Worm (Caenorhabditis elegans) whole organism, L1 larva: ENCODE results near the gene gcsh-1.

Experiments
- C04F5.9 ChIP-seq: sonication (generic microtip); optimal IDR thresholded peaks from 2 replicates; lab custom pipeline; 2016; ENCODE audit warnings: missing genetic modification characterization, missing compliant biosample characterization
- C16A3.4 ChIP-seq: fragments of 150-350 bp; optimal IDR thresholded peaks from 2 replicates; lab custom pipeline; 2014; ENCODE audit warnings: missing biosample characterization, missing genetic modification characterization
- Y116A8C.19 ChIP-seq: sonication (generic microtip); optimal IDR thresholded peaks from 2 replicates; lab custom pipeline; 2016; ENCODE audit warnings: missing compliant biosample characterization, missing genetic modification characterization, borderline replicate concordance
- alr-1 ChIP-seq: fragments of 200-800 bp; sonication (Bioruptor generic); optimal IDR thresholded peaks from 2 replicates; lab custom pipeline; 2018; ENCODE audit warnings: borderline replicate concordance, mild to moderate bottlenecking, missing genetic modification characterization, missing compliant biosample characterization
- blmp-1 ChIP-seq: fragments of 150-350 bp; optimal IDR thresholded peaks from 2 replicates; lab custom pipeline; 2014; ENCODE audit warnings: missing biosample characterization, missing genetic modification characterization
- ceh-63 ChIP-seq: fragments of 200-800 bp; sonication (Bioruptor generic); optimal IDR thresholded peaks from 2 replicates; lab custom pipeline; 2018; ENCODE audit warnings: mild to moderate bottlenecking, missing genetic modification characterization, missing compliant biosample characterization
- ceh-8 ChIP-seq: fragments of 200-800 bp; sonication (Bioruptor generic); optimal IDR thresholded peaks from 2 replicates; lab custom pipeline; 2018; ENCODE audit warnings: mild to moderate bottlenecking, missing genetic modification characterization, moderate library complexity, missing compliant biosample characterization
- ces-1 ChIP-seq: fragments of 150-350 bp; optimal IDR thresholded peaks from 2 replicates; lab custom pipeline; 2014; ENCODE audit warnings: missing biosample characterization, missing genetic modification reagents, missing genetic modification characterization
- dpl-1 ChIP-seq, 3 experiments: fragments of 150-350 bp in 2 of 3; sonication (generic microtip) in 1 of 3; optimal IDR thresholded peaks; 2 replicates each; lab custom pipeline; 2014 to 2017; ENCODE audit warnings: missing biosample characterization in 3 of 3, missing genetic modification characterization in 3 of 3, missing genetic modification reagents in 3 of 3
- efl-1 ChIP-seq, 4 experiments: fragments of 150-350 bp; optimal IDR thresholded peaks in 3 of 4; peaks in 1 of 4; 1 replicate in 1 of 4; 2 replicates in 3 of 4; lab custom pipeline; 2014; ENCODE audit warnings: missing biosample characterization in 2 of 4, missing genetic modification characterization in 2 of 4, missing genetic modification reagents in 2 of 4
- elt-2 ChIP-seq: sonication (generic microtip); optimal IDR thresholded peaks from 2 replicates; lab custom pipeline; 2016; ENCODE audit warnings: missing genetic modification characterization, mild to moderate bottlenecking, inconsistent platforms, missing compliant biosample characterization, missing genetic modification reagents
- ets-5 ChIP-seq: fragments of 200-800 bp; sonication (Bioruptor generic); IDR thresholded peaks from 2 replicates; pipeline ENCODE4 v1.3.6; 2022; ENCODE audit warnings: missing genetic modification characterization, missing compliant biosample characterization
- fkh-8 ChIP-seq: sonication (generic microtip); optimal IDR thresholded peaks from 2 replicates; lab custom pipeline; 2016; ENCODE audit warnings: mild to moderate bottlenecking, missing genetic modification characterization, missing compliant biosample characterization
- hlh-17 ChIP-seq: fragments of 200-800 bp; sonication (Bioruptor generic); optimal IDR thresholded peaks from 2 replicates; lab custom pipeline; 2018; ENCODE audit warnings: missing genetic modification characterization, mild to moderate bottlenecking, missing compliant biosample characterization, moderate library complexity, borderline replicate concordance
- hlh-4 ChIP-seq: sonication (generic microtip); optimal IDR thresholded peaks from 2 replicates; lab custom pipeline; 2016; ENCODE audit warnings: mild to moderate bottlenecking, missing genetic modification characterization, missing compliant biosample characterization
- hpl-2 ChIP-seq: fragments of 150-350 bp; optimal IDR thresholded peaks from 2 replicates; lab custom pipeline; 2014; ENCODE audit warnings: missing biosample characterization, missing genetic modification reagents, missing genetic modification characterization
- isw-1 ChIP-seq: fragments of 200-800 bp; sonication (Bioruptor generic); IDR thresholded peaks from 2 replicates; pipeline ENCODE4 v1.3.6; 2022; ENCODE audit warnings: missing genetic modification characterization, missing compliant biosample characterization
- jun-1 ChIP-seq: fragments of 150-350 bp; optimal IDR thresholded peaks from 2 replicates; lab custom pipeline; 2014; ENCODE audit warnings: missing biosample characterization, missing genetic modification reagents, missing genetic modification characterization
- lin-39 ChIP-seq: fragments of 150-350 bp; optimal IDR thresholded peaks from 2 replicates; lab custom pipeline; 2014; ENCODE audit warnings: missing biosample characterization, missing genetic modification reagents, missing genetic modification characterization
- nhr-12 ChIP-seq: sonication (generic microtip); optimal IDR thresholded peaks from 2 replicates; lab custom pipeline; 2017; ENCODE audit warnings: missing biosample characterization, missing genetic modification characterization
- nhr-20 ChIP-seq: sonication (generic microtip); optimal IDR thresholded peaks from 2 replicates; lab custom pipeline; 2016; ENCODE audit warnings: mild to moderate bottlenecking, missing genetic modification characterization, missing compliant biosample characterization
- nhr-76 ChIP-seq: sonication (generic microtip); optimal IDR thresholded peaks from 2 replicates; lab custom pipeline; 2017; ENCODE audit warnings: missing biosample characterization, missing genetic modification characterization
- nhr-85 ChIP-seq: sonication (generic microtip); peaks from one replicate; lab custom pipeline; 2016; ENCODE audit warnings: missing genetic modification characterization, inconsistent platforms, missing compliant biosample characterization
- pag-3 ChIP-seq: sonication (generic microtip); optimal IDR thresholded peaks from 2 replicates; lab custom pipeline; 2017; ENCODE audit warnings: missing genetic modification characterization, mild to moderate bottlenecking, missing compliant biosample characterization, antibody characterized with exemption, borderline replicate concordance; ENCODE audit not compliant: insufficient read depth
- skn-1 ChIP-seq: fragments of 150-350 bp; optimal IDR thresholded peaks from 2 replicates; lab custom pipeline; 2014; ENCODE audit warnings: missing biosample characterization, missing genetic modification characterization
- snpc-4 ChIP-seq: fragments of 150-350 bp; optimal IDR thresholded peaks from 2 replicates; lab custom pipeline; 2014; ENCODE audit warnings: missing biosample characterization, missing genetic modification characterization
- sox-4 ChIP-seq: sonication (generic microtip); optimal IDR thresholded peaks from 2 replicates; lab custom pipeline; 2016; ENCODE audit warnings: missing genetic modification characterization, missing compliant biosample characterization
- tlp-1 ChIP-seq: fragments of 150-350 bp; optimal IDR thresholded peaks from 2 replicates; lab custom pipeline; 2014; ENCODE audit warnings: missing biosample characterization, missing genetic modification characterization
- unc-130 ChIP-seq: fragments of 150-350 bp; optimal IDR thresholded peaks from 2 replicates; lab custom pipeline; 2017; ENCODE audit warnings: missing biosample characterization, missing genetic modification characterization, inconsistent platforms
- unc-62 ChIP-seq: fragments of 150-350 bp; optimal IDR thresholded peaks from 2 replicates; lab custom pipeline; 2014; ENCODE audit warnings: missing biosample characterization, missing genetic modification reagents, missing genetic modification characterization
- zip-4 ChIP-seq: fragments of 200-800 bp; sonication (Bioruptor generic); optimal IDR thresholded peaks from 2 replicates; lab custom pipeline; 2018; ENCODE audit warnings: mild to moderate bottlenecking, missing genetic modification characterization, moderate library complexity, missing compliant biosample characterization

gcsh-1 gene

DNA sequence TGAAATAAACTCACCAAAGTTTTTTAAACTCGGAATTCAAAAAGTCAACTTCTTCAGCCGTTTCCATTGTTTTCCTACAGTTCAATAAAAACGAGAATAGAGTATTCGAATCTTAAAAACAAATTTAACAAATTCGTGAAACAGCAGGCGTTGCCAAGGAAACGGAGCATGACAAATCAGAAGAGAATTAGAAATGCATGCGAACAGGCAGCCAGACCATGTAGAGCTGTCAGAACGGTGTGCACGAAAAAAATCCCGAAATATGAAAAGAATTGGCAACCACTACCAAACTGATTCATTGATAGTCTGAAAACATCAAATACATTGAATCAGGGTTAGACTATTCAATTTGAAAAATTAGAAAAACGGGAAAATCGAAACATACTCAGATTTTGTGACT, 27.1 kb upstream of the gcsh-1 start, which contains the start of gene fbxa-81:
Gene fbxa-81 (minus strand): TSS at position 101 of the 400 bp plus-strand sequence.
- no peak for TF ChIP-seq sox-4 (tag; lab: Kevin White, UChicago)
- no peak for TF ChIP-seq hpl-2 (GFP tag; lab: Kevin White, UChicago)
- TF ChIP-seq ceh-8 (GFP tag; lab: Kevin White, UChicago), result no peak
- TF ChIP-seq C04F5.9 (tag; lab: Kevin White, UChicago), result no peak
- no peak for TF ChIP-seq unc-130
- TF ChIP-seq zip-4 (GFP tag; lab: Kevin White, UChicago), result no peak
- TF ChIP-seq jun-1 (tag; lab: Kevin White, UChicago), result no peak
- no peak for TF ChIP-seq C16A3.4 (tag; lab: Kevin White, UChicago)
- no peak for TF ChIP-seq hlh-4 (tag; lab: Kevin White, UChicago)

DNA sequence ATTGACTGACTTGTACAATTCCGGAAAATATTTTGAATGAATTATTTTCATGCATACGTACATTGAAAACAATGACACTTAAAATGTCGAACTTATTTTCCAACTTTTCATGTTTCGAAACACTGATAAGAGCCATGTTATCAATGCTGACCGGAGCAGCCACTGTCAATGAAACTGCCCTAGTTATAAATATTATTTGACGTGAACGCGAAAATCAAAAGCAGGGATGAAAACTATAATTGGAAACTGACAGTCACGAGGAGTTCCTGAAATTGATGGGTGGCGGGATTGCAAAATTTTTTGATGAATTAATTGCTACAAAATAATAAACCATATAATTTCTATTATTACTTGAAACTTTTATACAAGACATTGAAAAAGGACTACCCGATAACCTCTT, 24.6 kb upstream of the gcsh-1 start:
- TF ChIP-seq snpc-4 (tag; lab: Kevin White, UChicago) (no peak), elt-2 (tag; lab: Kevin White, UChicago) (peak; percentile 47), ceh-63 (no peak), ces-1 (GFP tag; lab: Kevin White, UChicago) (no peak), lin-39 (tag; lab: Kevin White, UChicago) (no peak), hlh-17 (GFP tag; lab: Kevin White, UChicago) (no peak)
- TF ChIP-seq, all 84 proteins: peak for 1

DNA sequence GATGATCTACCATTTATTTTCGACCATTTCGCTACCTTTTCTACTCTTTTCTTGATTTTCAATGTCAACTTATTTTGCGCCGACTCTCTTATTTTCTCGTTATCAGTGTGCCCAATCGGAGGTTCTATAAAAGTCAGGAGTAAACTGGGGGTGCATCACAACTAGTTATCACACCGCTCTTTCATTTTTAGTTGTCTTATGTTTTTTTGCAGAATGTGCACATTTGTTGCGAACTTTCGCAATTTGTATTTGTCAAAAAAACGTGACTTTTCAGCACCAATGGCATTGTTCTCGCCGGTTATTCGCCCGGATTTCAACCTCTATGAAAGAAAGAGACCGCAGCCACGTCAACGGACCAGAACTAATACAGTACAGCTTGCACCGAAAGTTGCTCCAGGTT, 22.8 kb upstream of the gcsh-1 start:
- TF ChIP-seq elt-2 (tag; lab: Kevin White, UChicago) (peak; percentile 52), efl-1 (optimal IDR thresholded peaks at IDR 0.05; lab: Kevin White, UChicago) (no peak), efl-1 (GFP tag; optimal IDR thresholded peaks at IDR 0.05 in 1 of 2; lab: Kevin White, UChicago) (peak in 1 of 2 experiments; percentile 51), nhr-12 (tag; lab: Kevin White, UChicago) (no peak)

DNA sequence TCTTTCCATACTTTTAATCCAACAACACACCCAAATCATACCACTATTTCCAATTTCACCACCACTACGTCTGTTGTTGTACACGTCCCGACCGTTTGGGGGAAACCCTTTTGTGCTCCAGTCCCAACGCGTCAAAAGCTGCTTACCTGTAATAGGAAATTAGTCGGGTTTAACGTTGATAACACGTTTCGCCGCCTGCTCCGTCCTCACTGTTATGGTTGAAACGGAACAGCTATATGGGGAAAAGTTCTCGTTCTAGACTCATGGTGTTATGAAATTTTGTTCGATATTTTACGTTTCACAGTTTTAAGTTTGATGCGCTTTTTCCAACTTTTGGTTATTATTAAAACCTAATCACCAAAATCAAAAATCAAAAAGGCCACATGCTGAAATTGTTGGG, 21.0 kb upstream of the gcsh-1 start:
- TF ChIP-seq elt-2 (tag; lab: Kevin White, UChicago) (peak; percentile 37), unc-62 (no peak)
- TF ChIP-seq, all 84 proteins: peak for 1

DNA sequence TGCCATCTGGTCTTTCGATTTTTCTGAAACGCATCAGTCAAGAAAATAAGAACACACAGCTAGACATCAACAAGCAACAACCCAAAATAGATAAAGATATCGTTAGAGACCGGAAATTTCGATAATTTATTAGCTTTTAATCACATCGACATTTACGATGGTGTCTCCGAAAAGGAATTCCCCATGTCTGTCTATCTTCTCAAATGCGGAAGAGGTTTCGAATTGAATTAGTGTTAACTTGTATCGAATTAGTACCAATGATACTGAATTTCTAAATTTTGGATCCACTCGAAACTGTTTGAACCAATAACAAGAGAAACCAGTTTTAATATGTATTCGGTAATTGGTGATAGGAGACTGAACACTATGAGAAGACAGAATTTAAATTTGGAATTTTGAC, 19.7 kb upstream of the gcsh-1 start:
- TF ChIP-seq nhr-85 (peak; percentile 73), blmp-1 (tag; lab: Kevin White, UChicago) (peak; percentile 14), pag-3 (tag; lab: Kevin White, UChicago) (no peak), nhr-12 (tag; lab: Kevin White, UChicago) (no peak)
- TF ChIP-seq, all 84 proteins: peak for 2

DNA sequence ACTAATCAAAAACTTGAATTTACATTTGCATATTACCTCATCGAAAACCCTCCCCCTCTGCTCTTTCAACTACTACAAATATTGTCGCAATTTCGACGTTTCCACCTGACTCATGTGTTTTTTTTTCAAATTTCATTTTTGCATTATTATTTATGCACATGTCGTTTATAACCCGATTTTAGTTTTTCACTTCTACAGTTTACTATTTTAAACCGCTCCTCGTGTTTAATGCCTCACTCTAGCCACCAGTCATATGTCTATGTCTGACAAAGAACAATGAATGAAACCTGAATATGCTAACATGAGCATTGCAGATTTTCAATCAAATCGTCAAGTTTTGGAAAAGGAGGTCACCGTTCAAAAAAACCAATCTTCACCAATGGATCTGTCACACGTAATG, 19.2 kb upstream of the gcsh-1 start, which contains the start of gene T24C2.5:
Gene T24C2.5 (plus strand): TSS at position 301 of the 400 bp plus-strand sequence.
- TF ChIP-seq ceh-63, result no peak
- TF ChIP-seq snpc-4 (tag; lab: Kevin White, UChicago), result no peak
- TF ChIP-seq fkh-8 (tag; lab: Kevin White, UChicago), result no peak
- TF ChIP-seq alr-1 (tag; lab: Kevin White, UChicago), result no peak
- TF ChIP-seq unc-62, result no peak
- no peak for TF ChIP-seq isw-1 (GFP tag; lab: Robert Waterston, UW)
- TF ChIP-seq dpl-1 (GFP tag; optimal IDR thresholded peaks at IDR 0.05; lab: Kevin White, UChicago), result no peak
- no peak for TF ChIP-seq nhr-20
- TF ChIP-seq Y116A8C.19 (tag; lab: Kevin White, UChicago), result no peak
- no peak for TF ChIP-seq ets-5 (GFP tag; lab: Robert Waterston, UW)

DNA sequence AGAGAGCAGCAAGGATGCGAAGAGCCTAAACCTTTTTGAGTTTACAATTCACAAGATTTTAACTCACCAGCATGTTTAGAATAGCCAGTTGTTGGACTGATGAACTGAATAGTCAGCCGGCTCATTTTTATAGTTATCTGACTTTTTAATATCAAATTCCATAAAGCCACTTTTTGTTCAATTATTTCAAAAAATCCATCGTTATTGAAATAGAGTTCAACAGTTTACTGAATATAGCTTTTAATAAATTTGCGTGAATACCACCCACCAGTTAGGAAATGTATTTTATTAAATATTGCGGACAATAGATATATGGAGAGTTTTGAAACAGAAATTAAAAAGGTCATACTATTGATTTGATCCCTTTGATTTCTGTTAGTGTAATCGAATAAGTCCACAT, 15.2 kb upstream of the gcsh-1 start, which contains the start of gene nspc-20:
Gene nspc-20 (minus strand): TSS at position 101 of the 400 bp plus-strand sequence.
- TF ChIP-seq skn-1 (tag; lab: Kevin White, UChicago), result no peak
- TF ChIP-seq tlp-1 (tag; lab: Kevin White, UChicago), result no peak
- no peak for TF ChIP-seq nhr-76
- TF ChIP-seq nhr-20, result no peak
- no peak for TF ChIP-seq Y116A8C.19 (tag; lab: Kevin White, UChicago)
- TF ChIP-seq snpc-4 (tag; lab: Kevin White, UChicago), result no peak
- TF ChIP-seq lin-39 (tag; lab: Kevin White, UChicago), result no peak
